Worm (Caenorhabditis elegans): ENCODE data around the gene C44C10.11.

C44C10.11 gene

DNA sequence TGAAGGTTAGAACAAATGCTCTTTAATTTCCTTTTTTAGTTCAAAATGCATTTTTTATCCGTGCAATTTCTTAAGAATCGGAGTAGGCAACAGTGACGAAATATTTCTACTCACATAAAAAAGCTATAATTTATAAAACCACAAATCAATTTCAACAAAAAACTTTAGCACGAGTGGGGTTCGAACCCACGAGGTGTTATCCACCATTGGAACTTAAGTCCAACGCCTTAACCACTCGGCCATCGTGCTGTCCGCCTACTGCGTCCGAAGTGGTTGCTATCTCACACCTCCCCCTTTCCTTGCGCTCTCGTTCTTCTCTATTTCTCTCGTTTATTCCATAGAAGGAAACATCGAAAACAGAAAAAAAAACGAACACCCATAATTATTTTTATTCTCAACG is 47.5 kb upstream of the C44C10.11 start (continued):
- TF ChIP-seq T07F8.4 (tag; optimal IDR thresholded peaks at IDR 0.05) (peak; percentile 90), die-1 (tag; optimal IDR thresholded peaks at IDR 0.05) (peak; percentile 94), F49E8.2 (tag; optimal IDR thresholded peaks at IDR 0.05; ENCODE audit: insufficient read depth) (peak; percentile 10), somi-1 (GFP tag; optimal IDR thresholded peaks at IDR 0.05) (peak; percentile 72), attf-3 (GFP tag; conservative IDR thresholded peaks at IDR 0.05) (no peak; the same call in 1 of the 2 replicates), let-526 (GFP tag; IDR thresholded peaks at IDR 0.05) (peak; percentile 61; the same call in 1 of the 2 replicates), ceh-91 (GFP tag; IDR thresholded peaks at IDR 0.05) (no peak), Y79H2A.3 (GFP tag; conservative IDR thresholded peaks at IDR 0.05) (0 out of 2 replicates have a peak, but pooled peaks have one; percentile 59), lag-1 (GFP tag; IDR thresholded peaks at IDR 0.05) (no peak), dpl-1 (GFP tag; optimal IDR thresholded peaks at IDR 0.05) (no peak), akir-1 (GFP tag; optimal IDR thresholded peaks at IDR 0.05) (no peak), nfya-2 (GFP tag; IDR thresholded peaks at IDR 0.05) (0 out of 2 replicates have a peak, but pooled peaks have one; percentile 70), Y53G8AR.9 (GFP tag; conservative IDR thresholded peaks at IDR 0.05) (no peak; the same call in 1 of the 2 replicates), ceh-58 (GFP tag; IDR thresholded peaks at IDR 0.05) (no peak), rcor-1 (GFP tag; IDR thresholded peaks at IDR 0.05) (peak; percentile 87), F10E7.11 (tag; optimal IDR thresholded peaks at IDR 0.05) (peak; percentile 44), K12H6.12 (tag; optimal IDR thresholded peaks at IDR 0.05) (peak; percentile 64), xnd-1 (tag; optimal IDR thresholded peaks at IDR 0.05) (no peak), hlh-26 (GFP tag; conservative IDR thresholded peaks at IDR 0.05) (no peak), aptf-3 (GFP tag; IDR thresholded peaks at IDR 0.05) (no peak), hmg-20 (GFP tag; IDR thresholded peaks at IDR 0.05) (peak; percentile 67; the same call in 1 of the 2 replicates), nhr-27 (tag; optimal IDR thresholded peaks at IDR 0.05) (peak; percentile 35), nfyb-1 (GFP tag; IDR thresholded peaks at IDR 0.05) (peak; percentile 91), egrh-3 (GFP tag; IDR thresholded peaks at IDR 0.05) (no peak), Y56A3A.18 (GFP tag; IDR thresholded peaks at IDR 0.05) (peak; percentile 92), rec-8 (tag; optimal IDR thresholded peaks at IDR 0.05) (peak; percentile 85 to 92), pha-4 (tag; optimal IDR thresholded peaks at IDR 0.05) (no peak), let-607 (tag; optimal IDR thresholded peaks at IDR 0.05) (peak; percentile 38 to 66), nfya-1 (tag; optimal IDR thresholded peaks at IDR 0.05; ENCODE audit: borderline replicate concordance, insufficient read depth) (no peak), lin-40 (tag; optimal IDR thresholded peaks at IDR 0.05) (peak; percentile 73), ceh-27 (GFP tag; optimal IDR thresholded peaks at IDR 0.05) (peak; percentile 85), rpc-1 (optimal IDR thresholded peaks at IDR 0.05) (peak; percentile 95), rpc-1 (tag; optimal IDR thresholded peaks at IDR 0.05) (peak; percentile 98), F23B12.7 (tag; optimal IDR thresholded peaks at IDR 0.05; ENCODE audit: insufficient read depth) (peak; percentile 90), tbx-9 (tag; optimal IDR thresholded peaks at IDR 0.05; ENCODE audit: borderline replicate concordance) (no peak), hlh-12 (tag; optimal IDR thresholded peaks at IDR 0.05) (peak; percentile 87), attf-5 (GFP tag; optimal IDR thresholded peaks at IDR 0.05) (peak; percentile 72), lin-26 (GFP tag; IDR thresholded peaks at IDR 0.05) (peak; percentile 98), ets-4 (GFP tag; optimal IDR thresholded peaks at IDR 0.05) (no peak), Y95B8A.8 (GFP tag; IDR thresholded peaks at IDR 0.05) (no peak), B0035.1 (tag; optimal IDR thresholded peaks at IDR 0.05) (peak; percentile 63), snpc-1.3 (tag; optimal IDR thresholded peaks at IDR 0.05; ENCODE audit: insufficient read depth) (no peak), cebp-1 (GFP tag; IDR thresholded peaks at IDR 0.05) (peak; percentile 53; the same call in 1 of the 2 replicates), cebp-1 (tag; optimal IDR thresholded peaks at IDR 0.05) (no peak), ccch-3 (GFP tag; optimal IDR thresholded peaks at IDR 0.05) (no peak), egl-44 (GFP tag; IDR thresholded peaks at IDR 0.05) (peak; percentile 80), ztf-22 (GFP tag; optimal IDR thresholded peaks at IDR 0.05) (no peak)

All from whole organism, young adult.